Worm (Caenorhabditis elegans): Measurements from ENCODE around the gene glr-1.

The glr-1 gene

DNA sequence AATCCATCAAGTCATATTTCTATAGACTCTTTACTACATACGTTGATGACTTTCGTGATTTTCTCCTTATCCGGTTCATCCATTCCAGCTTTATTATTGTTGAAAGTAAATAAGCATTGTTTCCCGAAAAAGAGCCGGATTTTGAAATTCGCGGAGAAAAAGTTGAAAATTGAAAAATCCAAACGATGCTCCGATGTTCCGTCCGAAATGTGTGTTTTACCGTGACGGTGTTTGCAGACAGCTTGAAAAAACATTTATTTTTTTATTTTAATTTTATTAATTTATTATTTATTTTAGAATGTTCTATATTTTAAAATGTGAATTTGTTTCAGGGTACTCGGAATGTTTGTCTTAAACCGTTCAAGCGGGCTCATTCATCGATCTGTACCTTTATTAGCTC is 42.4 kb upstream of the glr-1 start, which contains the start of gene dnj-10 (continued):
- TF ChIP-seq aly-2 (tag; optimal IDR thresholded peaks at IDR 0.05), result no peak
- peak; percentile 72 for TF ChIP-seq nhr-47 (tag; optimal IDR thresholded peaks at IDR 0.05)
- no peak for TF ChIP-seq sptf-1 (tag; optimal IDR thresholded peaks at IDR 0.05)
- no peak for TF ChIP-seq hlh-17 (GFP tag; optimal IDR thresholded peaks at IDR 0.05; ENCODE audit: borderline replicate concordance)
- TF ChIP-seq lir-3 (tag; optimal IDR thresholded peaks at IDR 0.05; ENCODE audit: poor library complexity), result no peak
- TF ChIP-seq unc-86 (tag; optimal IDR thresholded peaks at IDR 0.05), result peak; percentile 54
- peak; percentile 55 for TF ChIP-seq unc-130 (tag; optimal IDR thresholded peaks at IDR 0.05)
- TF ChIP-seq ceh-82 (tag; optimal IDR thresholded peaks at IDR 0.05), result peak; percentile 47 to 64 (median 54)
- TF ChIP-seq snu-23 (GFP tag; optimal IDR thresholded peaks at IDR 0.05), result peak; percentile 76
- peak; percentile 12; the same call in 1 of the 2 replicates for TF ChIP-seq ceh-88 (GFP tag; IDR thresholded peaks at IDR 0.05)
- no peak for TF ChIP-seq dsc-1 (tag; optimal IDR thresholded peaks at IDR 0.05)
- TF ChIP-seq nhr-12 (tag; optimal IDR thresholded peaks at IDR 0.05), result no peak
- TF ChIP-seq ama-1 (optimal IDR thresholded peaks at IDR 0.05), result no peak
- TF ChIP-seq nhr-28 (tag; optimal IDR thresholded peaks at IDR 0.05), result no peak
- TF ChIP-seq irx-1 (tag; optimal IDR thresholded peaks at IDR 0.05), result peak; percentile 57
- no peak for TF ChIP-seq nhr-84 (tag; optimal IDR thresholded peaks at IDR 0.05)
- no peak for TF ChIP-seq pax-3 (tag; optimal IDR thresholded peaks at IDR 0.05)
- TF ChIP-seq zip-4 (GFP tag; optimal IDR thresholded peaks at IDR 0.05), result no peak
- no peak for TF ChIP-seq grh-1 (GFP tag; IDR thresholded peaks at IDR 0.05)
- TF ChIP-seq nhr-19 (GFP tag; conservative IDR thresholded peaks at IDR 0.05), result peak; percentile 64
- TF ChIP-seq unc-62 (GFP tag; optimal IDR thresholded peaks at IDR 0.05), result no peak
- TF ChIP-seq C34B4.2 (tag; optimal IDR thresholded peaks at IDR 0.05), result no peak
- no peak for TF ChIP-seq unc-30 (tag; optimal IDR thresholded peaks at IDR 0.05)
- TF ChIP-seq aha-1 (tag; optimal IDR thresholded peaks at IDR 0.05), result no peak
- TF ChIP-seq nhr-11 (tag; optimal IDR thresholded peaks at IDR 0.05), result no peak
- TF ChIP-seq lin-15B (tag; optimal IDR thresholded peaks at IDR 0.05), result peak; percentile 86
- no peak for TF ChIP-seq egl-27 (tag; optimal IDR thresholded peaks at IDR 0.05)
- no peak for TF ChIP-seq Y116A8C.19 (tag; optimal IDR thresholded peaks at IDR 0.05; ENCODE audit: borderline replicate concordance)
- peak; percentile 62 for TF ChIP-seq swsn-7 (tag; optimal IDR thresholded peaks at IDR 0.05)
- TF ChIP-seq nhr-20 (tag; optimal IDR thresholded peaks at IDR 0.05), result peak; percentile 64
- no peak for TF ChIP-seq nhr-237 (tag; optimal IDR thresholded peaks at IDR 0.05)

DNA sequence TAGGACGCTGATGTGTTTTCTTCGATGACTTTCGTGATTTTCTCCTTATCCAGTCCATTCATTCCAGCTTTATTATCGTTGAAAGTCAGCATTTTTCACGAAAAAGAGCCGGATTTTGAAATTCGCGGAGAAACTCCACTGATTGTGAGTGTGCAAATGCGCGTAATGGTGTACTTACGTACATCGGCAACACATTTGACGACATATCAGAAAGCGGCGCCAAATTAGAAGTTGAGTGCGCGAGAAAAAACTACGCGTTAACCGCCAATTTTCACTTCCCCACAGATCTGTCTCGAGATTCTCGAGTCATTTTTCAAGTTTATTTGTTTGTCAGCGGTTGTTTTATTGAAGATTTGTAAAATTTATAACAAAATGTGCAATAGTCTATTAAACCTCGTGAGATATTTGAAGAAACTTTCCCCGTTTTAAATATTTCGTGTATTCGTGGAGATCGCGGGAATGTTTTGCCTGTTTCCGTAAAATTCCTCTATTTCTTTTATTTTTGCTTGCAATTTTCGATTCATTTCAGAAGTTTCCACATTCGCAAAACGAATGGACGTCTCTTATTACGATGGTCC is 40.1 kb upstream of the glr-1 start, which contains the start of the genes polk-1 and gpr-1:
Gene polk-1, minus strand, starts transcription at position 186 of the 578 bp plus-strand sequence.
Gene gpr-1, plus strand, starts transcription at position 528 of the 578 bp plus-strand sequence.
- TF ChIP-seq nhr-47 (tag; optimal IDR thresholded peaks at IDR 0.05) (no peak), nhr-11 (tag; optimal IDR thresholded peaks at IDR 0.05) (no peak), ets-5 (GFP tag; IDR thresholded peaks at IDR 0.05) (no peak), mab-9 (GFP tag; IDR thresholded peaks at IDR 0.05) (no peak), nhr-19 (GFP tag; conservative IDR thresholded peaks at IDR 0.05) (no peak), ceh-88 (GFP tag; IDR thresholded peaks at IDR 0.05) (no peak), ceh-8 (GFP tag; optimal IDR thresholded peaks at IDR 0.05) (no peak), zag-1 (tag; optimal IDR thresholded peaks at IDR 0.05) (no peak), unc-62 (GFP tag; optimal IDR thresholded peaks at IDR 0.05) (no peak), isw-1 (GFP tag; IDR thresholded peaks at IDR 0.05) (peak; percentile 27; the same call in 1 of the 2 replicates), ceh-90 (tag; optimal IDR thresholded peaks at IDR 0.05) (no peak), efl-3 (GFP tag; optimal IDR thresholded peaks at IDR 0.05) (no peak), ces-1 (GFP tag; optimal IDR thresholded peaks at IDR 0.05) (no peak), zip-4 (GFP tag; optimal IDR thresholded peaks at IDR 0.05) (no peak), pqm-1 (tag; optimal IDR thresholded peaks at IDR 0.05) (no peak), nhr-84 (tag; optimal IDR thresholded peaks at IDR 0.05) (no peak), fkh-10 (GFP tag; optimal IDR thresholded peaks at IDR 0.05) (no peak), C04F5.9 (tag; optimal IDR thresholded peaks at IDR 0.05) (no peak), Y116A8C.19 (tag; optimal IDR thresholded peaks at IDR 0.05; ENCODE audit: borderline replicate concordance) (no peak), lin-39 (tag; optimal IDR thresholded peaks at IDR 0.05) (no peak), fkh-8 (tag; optimal IDR thresholded peaks at IDR 0.05) (no peak), jun-1 (tag; optimal IDR thresholded peaks at IDR 0.05) (no peak), aly-2 (tag; optimal IDR thresholded peaks at IDR 0.05) (no peak), snpc-4 (tag; optimal IDR thresholded peaks at IDR 0.05) (no peak), nhr-20 (tag; optimal IDR thresholded peaks at IDR 0.05) (no peak), sox-4 (tag; optimal IDR thresholded peaks at IDR 0.05) (no peak), lin-35 (GFP tag; optimal IDR thresholded peaks at IDR 0.05) (peak; percentile 68 to 93), elt-2 (tag; optimal IDR thresholded peaks at IDR 0.05) (no peak), fos-1 (tag; optimal IDR thresholded peaks at IDR 0.05) (no peak), fkh-4 (tag; optimal IDR thresholded peaks at IDR 0.05; ENCODE audit: borderline replicate concordance) (no peak), lin-13 (GFP tag; optimal IDR thresholded peaks at IDR 0.05) (peak; percentile 52)

All from whole organism, L1 larva.